Worm (Caenorhabditis elegans): ENCODE measurements around the gene col-44.

Gene col-44

DNA sequence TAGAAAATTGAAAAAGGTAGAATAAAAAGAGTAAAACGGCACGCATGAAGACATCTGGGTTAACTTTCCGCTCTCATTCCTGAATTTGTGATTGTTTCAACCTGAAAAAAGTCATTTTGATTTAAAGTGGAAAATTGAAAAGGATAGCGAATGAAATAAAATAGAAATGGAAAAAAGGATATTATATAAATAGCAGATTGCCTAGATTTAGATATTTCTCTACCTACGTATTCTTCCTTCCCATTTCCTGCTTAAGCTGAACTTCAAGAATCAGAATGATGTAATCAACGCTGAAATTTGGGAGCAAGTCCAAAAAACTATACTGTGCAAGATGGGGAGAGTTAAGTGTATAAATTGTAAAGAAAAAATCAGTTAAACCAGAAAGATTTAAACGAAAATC is 21.4 kb upstream of the col-44 start, which contains the start of gene R01E6.7:
Gene R01E6.7 (minus strand): TSS at position 101 of the 400 bp plus-strand sequence.
- TF ChIP-seq nhr-43 (tag; optimal IDR thresholded peaks at IDR 0.05; ENCODE audit: poor library complexity, severe bottlenecking) (no peak), eor-1 (tag; optimal IDR thresholded peaks at IDR 0.05) (no peak), nfya-1 (tag; optimal IDR thresholded peaks at IDR 0.05; ENCODE audit: insufficient read depth) (no peak), egl-5 (tag; optimal IDR thresholded peaks at IDR 0.05) (no peak), ceh-16 (tag; optimal IDR thresholded peaks at IDR 0.05) (no peak), nhr-12 (tag; optimal IDR thresholded peaks at IDR 0.05) (no peak), egl-27 (tag; optimal IDR thresholded peaks at IDR 0.05) (no peak), hmg-11 (tag; optimal IDR thresholded peaks at IDR 0.05) (no peak), snpc-4 (tag; optimal IDR thresholded peaks at IDR 0.05) (no peak), pha-4 (tag; optimal IDR thresholded peaks at IDR 0.05) (no peak), skn-1 (tag; optimal IDR thresholded peaks at IDR 0.05) (no peak), ceh-82 (tag; optimal IDR thresholded peaks at IDR 0.05) (no peak), lin-39 (tag; optimal IDR thresholded peaks at IDR 0.05) (no peak), ceh-28 (tag; optimal IDR thresholded peaks at IDR 0.05) (no peak), pqm-1 (tag; optimal IDR thresholded peaks at IDR 0.05) (no peak)

DNA sequence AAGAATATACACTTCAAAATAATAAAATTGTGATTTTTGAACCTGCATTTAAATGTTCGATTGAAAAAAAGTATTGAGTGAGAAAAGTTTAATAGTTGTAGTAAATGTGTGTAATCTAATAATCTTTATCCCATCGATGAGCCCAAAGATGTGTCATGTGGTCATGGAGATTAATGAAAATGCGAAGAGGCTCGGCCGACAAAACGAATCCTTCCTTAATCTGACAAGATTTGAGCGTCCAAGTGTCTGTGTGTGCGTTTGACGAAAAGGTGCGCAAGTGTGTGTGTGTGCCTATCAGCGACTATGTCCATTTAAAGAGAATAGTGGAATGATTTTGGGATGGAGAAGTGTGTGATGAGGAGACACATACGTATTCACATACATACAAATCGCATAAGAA is 17.2 kb upstream of the col-44 start:
- no peak for TF ChIP-seq fos-1 (tag; optimal IDR thresholded peaks at IDR 0.05)
- no peak for TF ChIP-seq hmg-11 (tag; optimal IDR thresholded peaks at IDR 0.05)
- TF ChIP-seq daf-12 (tag; optimal IDR thresholded peaks at IDR 0.05): no peak
- no peak for TF ChIP-seq elt-1 (tag; optimal IDR thresholded peaks at IDR 0.05)
- TF ChIP-seq R02D3.7 (tag; optimal IDR thresholded peaks at IDR 0.05): no peak
- TF ChIP-seq ceh-9 (tag; optimal IDR thresholded peaks at IDR 0.05): no peak
- no peak for TF ChIP-seq ceh-16 (tag; optimal IDR thresholded peaks at IDR 0.05)
- TF ChIP-seq nhr-76 (tag; optimal IDR thresholded peaks at IDR 0.05): no peak

DNA sequence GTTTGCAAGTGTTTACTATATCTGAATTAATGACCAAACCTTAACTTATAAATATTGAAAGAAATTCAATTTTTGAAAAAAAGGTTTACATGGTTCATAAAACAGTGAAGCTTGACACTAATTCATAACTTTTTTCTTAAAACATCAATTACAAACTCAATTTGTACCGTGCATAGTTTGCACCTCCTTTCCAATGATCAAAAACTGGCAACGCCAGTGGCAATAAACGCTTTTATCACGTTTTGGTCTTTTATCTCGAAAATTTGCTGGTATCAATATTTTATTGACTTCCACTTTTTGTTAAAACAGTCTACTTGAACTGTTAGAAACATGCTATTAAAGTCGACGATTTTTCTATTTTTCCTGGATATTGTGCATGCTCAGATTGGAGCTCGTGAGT is 12.8 kb upstream of the col-44 start, which contains the start of gene F54B11.11:
Gene F54B11.11 (plus strand): TSS at position 301 of the 400 bp plus-strand sequence.
- TF ChIP-seq hmg-11 (tag; optimal IDR thresholded peaks at IDR 0.05) (no peak), elt-2 (tag; optimal IDR thresholded peaks at IDR 0.05) (peak; percentile 21), pqm-1 (tag; optimal IDR thresholded peaks at IDR 0.05) (peak; percentile 10)

DNA sequence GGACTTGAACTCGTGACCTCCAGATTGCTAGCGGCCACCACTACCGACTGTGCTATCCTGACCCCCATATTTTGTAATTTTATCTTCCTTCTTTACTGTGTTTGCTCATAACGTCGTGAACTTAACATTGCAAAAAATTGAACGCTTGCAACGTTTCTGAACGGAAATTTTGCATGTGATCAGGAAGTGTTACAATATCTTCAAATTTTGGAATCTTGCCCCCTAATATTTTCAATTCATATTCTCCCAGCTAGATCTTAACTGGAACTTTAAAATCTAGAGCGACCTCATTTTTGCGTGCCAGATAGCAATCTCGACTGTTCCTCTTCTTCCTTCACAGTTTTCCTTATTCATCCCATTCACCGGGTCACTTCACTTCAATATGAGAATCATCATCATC is 9.5 kb upstream of the col-44 start, which contains the start of gene F54B11.10:
Gene F54B11.10 (plus strand): TSS at position 301 of the 400 bp plus-strand sequence.
- TF ChIP-seq nhr-23 (tag; optimal IDR thresholded peaks at IDR 0.05) (no peak), unc-39 (tag; optimal IDR thresholded peaks at IDR 0.05) (no peak), egl-27 (tag; optimal IDR thresholded peaks at IDR 0.05) (no peak)

DNA sequence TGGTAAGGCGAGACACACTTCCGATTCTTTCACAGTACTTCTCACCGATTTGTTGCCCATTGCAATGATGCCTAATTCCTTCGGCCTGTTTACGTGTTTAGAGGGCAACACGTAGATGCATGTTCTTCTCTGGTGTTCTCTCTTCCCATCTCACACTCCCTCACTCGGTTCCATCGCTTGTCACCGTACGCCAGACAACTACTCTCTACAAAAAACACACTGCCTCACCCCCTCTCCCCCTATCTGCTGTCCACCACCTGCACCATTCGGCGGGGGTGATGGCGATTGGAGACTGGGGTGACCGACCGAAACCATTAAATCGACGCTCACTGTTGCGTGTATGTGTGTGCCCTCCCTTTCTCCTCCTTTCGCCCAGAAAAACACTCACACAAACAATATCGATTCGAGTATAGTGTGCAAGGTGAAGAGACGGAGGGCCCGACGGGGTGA is 7.4 kb upstream of the col-44 start:
- TF ChIP-seq hmg-11 (tag; optimal IDR thresholded peaks at IDR 0.05) (peak; percentile 69), nfya-1 (tag; optimal IDR thresholded peaks at IDR 0.05; ENCODE audit: insufficient read depth) (peak; percentile 65), tbx-2 (tag; optimal IDR thresholded peaks at IDR 0.05) (no peak), fkh-10 (GFP tag; optimal IDR thresholded peaks at IDR 0.05) (no peak), lin-39 (tag; optimal IDR thresholded peaks at IDR 0.05) (peak; percentile 60), egl-5 (tag; optimal IDR thresholded peaks at IDR 0.05) (peak; percentile 47), nhr-23 (tag; optimal IDR thresholded peaks at IDR 0.05) (peak; percentile 29), eor-1 (tag; optimal IDR thresholded peaks at IDR 0.05) (no peak), nhr-25 (tag; optimal IDR thresholded peaks at IDR 0.05) (peak; percentile 92), elt-2 (tag; optimal IDR thresholded peaks at IDR 0.05) (peak; percentile 46), ceh-28 (tag; optimal IDR thresholded peaks at IDR 0.05) (peak; percentile 62), nhr-77 (tag; optimal IDR thresholded peaks at IDR 0.05) (no peak), jun-1 (tag; optimal IDR thresholded peaks at IDR 0.05) (peak; percentile 32), unc-62 (GFP tag; optimal IDR thresholded peaks at IDR 0.05) (peak; percentile 24), pha-4 (tag; optimal IDR thresholded peaks at IDR 0.05) (peak; percentile 27)

DNA sequence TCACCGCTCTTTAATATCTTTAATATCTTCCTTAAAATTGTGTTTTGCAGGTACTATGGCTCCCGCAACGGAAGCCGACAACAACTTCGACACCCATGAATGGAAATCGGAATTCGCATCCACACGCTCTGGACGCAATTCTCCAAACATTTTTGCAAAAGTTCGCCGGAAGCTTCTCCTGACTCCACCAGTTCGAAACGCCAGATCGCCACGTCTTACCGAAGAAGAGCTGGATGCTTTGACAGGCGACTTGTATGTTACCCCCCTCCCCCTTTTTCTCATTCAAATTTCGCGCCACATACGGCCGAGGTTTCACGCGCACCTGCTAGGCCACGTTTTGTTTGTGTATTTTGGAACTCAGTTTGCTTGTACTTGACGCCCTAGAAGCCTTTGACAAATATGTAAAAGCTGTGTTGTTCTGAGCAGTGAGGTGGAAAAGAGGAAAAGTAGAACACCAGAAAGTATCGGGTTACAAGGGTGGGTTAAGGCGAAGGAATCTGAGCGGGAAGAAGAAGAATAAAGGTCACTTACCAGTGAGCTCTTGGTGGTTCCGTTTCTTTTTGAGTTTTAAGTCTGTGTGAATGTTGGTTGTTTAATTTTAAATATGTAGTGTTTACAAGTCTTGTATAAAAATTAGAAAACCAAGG is 6.4 kb upstream of the col-44 start, which contains the start of gene unc-84:
Gene unc-84 (plus strand): TSS at position 51 of the 647 bp plus-strand sequence.
- TF ChIP-seq elt-2 (tag; optimal IDR thresholded peaks at IDR 0.05) (peak; percentile 2), lin-15B (tag; optimal IDR thresholded peaks at IDR 0.05) (peak; percentile 16), nhr-237 (tag; optimal IDR thresholded peaks at IDR 0.05) (no peak), pha-4 (tag; optimal IDR thresholded peaks at IDR 0.05) (peak; percentile 48)

All from whole organism, L3 larva.